Worm (Caenorhabditis elegans) whole organism, L1 larva: ENCODE data around the gene ZC155.2.

ENCODE experiments used
- aly-2 ChIP-seq: fragments of 150-350 bp; optimal IDR thresholded peaks from 2 replicates; lab custom pipeline; 2014; ENCODE audit warnings: missing biosample characterization, missing genetic modification characterization
- ceh-63 ChIP-seq: fragments of 200-800 bp; sonication (Bioruptor generic); optimal IDR thresholded peaks from 2 replicates; lab custom pipeline; 2018; ENCODE audit warnings: mild to moderate bottlenecking, missing genetic modification characterization, missing compliant biosample characterization
- ceh-8 ChIP-seq: fragments of 200-800 bp; sonication (Bioruptor generic); optimal IDR thresholded peaks from 2 replicates; lab custom pipeline; 2018; ENCODE audit warnings: mild to moderate bottlenecking, missing genetic modification characterization, moderate library complexity, missing compliant biosample characterization
- ceh-82 ChIP-seq, 3 experiments: fragments of 150-350 bp in 1 of 3; sonication (generic microtip) in 2 of 3; optimal IDR thresholded peaks; 2 replicates each; lab custom pipeline; 2014 to 2017; ENCODE audit warnings: missing biosample characterization in 3 of 3, missing genetic modification characterization in 3 of 3
- efl-1 ChIP-seq, 4 experiments: fragments of 150-350 bp; optimal IDR thresholded peaks in 3 of 4; peaks in 1 of 4; 1 replicate in 1 of 4; 2 replicates in 3 of 4; lab custom pipeline; 2014; ENCODE audit warnings: missing biosample characterization in 2 of 4, missing genetic modification characterization in 2 of 4, missing genetic modification reagents in 2 of 4
- efl-3 ChIP-seq: fragments of 200-800 bp; sonication (Bioruptor generic); optimal IDR thresholded peaks from 2 replicates; lab custom pipeline; 2018; ENCODE audit warnings: mild to moderate bottlenecking, missing genetic modification characterization, missing compliant biosample characterization
- ets-5 ChIP-seq: fragments of 200-800 bp; sonication (Bioruptor generic); IDR thresholded peaks from 2 replicates; pipeline ENCODE4 v1.3.6; 2022; ENCODE audit warnings: missing genetic modification characterization, missing compliant biosample characterization
- fkh-4 ChIP-seq: sonication (generic microtip); optimal IDR thresholded peaks from 2 replicates; lab custom pipeline; 2016; ENCODE audit warnings: missing compliant biosample characterization, missing genetic modification characterization, borderline replicate concordance
- hpl-2 ChIP-seq: fragments of 150-350 bp; optimal IDR thresholded peaks from 2 replicates; lab custom pipeline; 2014; ENCODE audit warnings: missing biosample characterization, missing genetic modification reagents, missing genetic modification characterization
- isw-1 ChIP-seq: fragments of 200-800 bp; sonication (Bioruptor generic); IDR thresholded peaks from 2 replicates; pipeline ENCODE4 v1.3.6; 2022; ENCODE audit warnings: missing genetic modification characterization, missing compliant biosample characterization
- jun-1 ChIP-seq: fragments of 150-350 bp; optimal IDR thresholded peaks from 2 replicates; lab custom pipeline; 2014; ENCODE audit warnings: missing biosample characterization, missing genetic modification reagents, missing genetic modification characterization
- lin-13 ChIP-seq: fragments of 150-350 bp; optimal IDR thresholded peaks from 2 replicates; lab custom pipeline; 2014; ENCODE audit warnings: missing biosample characterization, missing genetic modification reagents, missing genetic modification characterization
- lin-14 ChIP-seq: fragments of 200-800 bp; sonication (Bioruptor generic); optimal IDR thresholded peaks from 2 replicates; lab custom pipeline; 2018; ENCODE audit warnings: mild to moderate bottlenecking, missing genetic modification characterization, moderate library complexity, missing compliant biosample characterization
- lin-39 ChIP-seq: fragments of 150-350 bp; optimal IDR thresholded peaks from 2 replicates; lab custom pipeline; 2014; ENCODE audit warnings: missing biosample characterization, missing genetic modification reagents, missing genetic modification characterization
- mab-9 ChIP-seq: fragments of 200-800 bp; sonication (Bioruptor generic); IDR thresholded peaks from 2 replicates; pipeline ENCODE4 v1.3.6; 2022; ENCODE audit warnings: missing genetic modification reagents, missing genetic modification characterization, missing compliant biosample characterization
- mdl-1 ChIP-seq, 2 experiments: fragments of 150-350 bp; optimal IDR thresholded peaks; 2 replicates each; lab custom pipeline; 2014 to 2017; ENCODE audit warnings: missing biosample characterization in 2 of 2, missing genetic modification characterization in 2 of 2, inconsistent platforms in 1 of 2
- mep-1 ChIP-seq: fragments of 150-350 bp; optimal IDR thresholded peaks from 2 replicates; lab custom pipeline; 2014; ENCODE audit warnings: missing biosample characterization, missing genetic modification characterization
- nhr-11 ChIP-seq: fragments of 150-350 bp; optimal IDR thresholded peaks from 2 replicates; lab custom pipeline; 2014; ENCODE audit warnings: missing biosample characterization, missing genetic modification characterization
- nhr-12 ChIP-seq: sonication (generic microtip); optimal IDR thresholded peaks from 2 replicates; lab custom pipeline; 2017; ENCODE audit warnings: missing biosample characterization, missing genetic modification characterization
- nhr-237 ChIP-seq: fragments of 150-350 bp; optimal IDR thresholded peaks from 2 replicates; lab custom pipeline; 2014; ENCODE audit warnings: missing biosample characterization, missing genetic modification characterization
- nhr-47 ChIP-seq: sonication (generic microtip); optimal IDR thresholded peaks from 2 replicates; lab custom pipeline; 2016; ENCODE audit warnings: mild to moderate bottlenecking, missing genetic modification characterization, moderate library complexity, missing compliant biosample characterization
- nhr-71 ChIP-seq: sonication (generic microtip); optimal IDR thresholded peaks from 2 replicates; lab custom pipeline; 2016; ENCODE audit warnings: mild to moderate bottlenecking, missing genetic modification characterization, moderate library complexity, missing compliant biosample characterization
- nhr-76 ChIP-seq: sonication (generic microtip); optimal IDR thresholded peaks from 2 replicates; lab custom pipeline; 2017; ENCODE audit warnings: missing biosample characterization, missing genetic modification characterization
- nhr-77 ChIP-seq: fragments of 150-350 bp; optimal IDR thresholded peaks from 2 replicates; lab custom pipeline; 2014; ENCODE audit warnings: missing biosample characterization, missing genetic modification characterization
- nhr-84 ChIP-seq: sonication (generic microtip); optimal IDR thresholded peaks from 2 replicates; lab custom pipeline; 2017; ENCODE audit warnings: missing biosample characterization, missing genetic modification characterization
- nhr-85 ChIP-seq: sonication (generic microtip); peaks from one replicate; lab custom pipeline; 2016; ENCODE audit warnings: missing genetic modification characterization, inconsistent platforms, missing compliant biosample characterization
- nhr-90 ChIP-seq: sonication (generic microtip); optimal IDR thresholded peaks from 2 replicates; lab custom pipeline; 2016; ENCODE audit warnings: mild to moderate bottlenecking, missing genetic modification characterization, missing compliant biosample characterization; ENCODE audit not compliant: poor library complexity
- skn-1 ChIP-seq: fragments of 150-350 bp; optimal IDR thresholded peaks from 2 replicates; lab custom pipeline; 2014; ENCODE audit warnings: missing biosample characterization, missing genetic modification characterization
- sox-4 ChIP-seq: sonication (generic microtip); optimal IDR thresholded peaks from 2 replicates; lab custom pipeline; 2016; ENCODE audit warnings: missing genetic modification characterization, missing compliant biosample characterization
- sptf-1 ChIP-seq: fragments of 150-350 bp; optimal IDR thresholded peaks from 2 replicates; lab custom pipeline; 2014; ENCODE audit warnings: missing biosample characterization, missing genetic modification characterization
- tbx-2 ChIP-seq: sonication (generic microtip); optimal IDR thresholded peaks from 2 replicates; lab custom pipeline; 2016; ENCODE audit warnings: missing genetic modification characterization, missing compliant biosample characterization
- unc-30 ChIP-seq: sonication (generic microtip); optimal IDR thresholded peaks from 2 replicates; lab custom pipeline; 2017; ENCODE audit warnings: missing biosample characterization, missing genetic modification characterization
- unc-62 ChIP-seq: fragments of 150-350 bp; optimal IDR thresholded peaks from 2 replicates; lab custom pipeline; 2014; ENCODE audit warnings: missing biosample characterization, missing genetic modification reagents, missing genetic modification characterization
- vab-15 ChIP-seq: sonication (generic microtip); optimal IDR thresholded peaks from 2 replicates; lab custom pipeline; 2017; ENCODE audit warnings: missing genotype, mild to moderate bottlenecking, missing genetic modification characterization, missing compliant biosample characterization
- zag-1 ChIP-seq: fragments of 150-350 bp; optimal IDR thresholded peaks from 2 replicates; lab custom pipeline; 2014; ENCODE audit warnings: missing biosample characterization, missing genetic modification characterization
- zip-4 ChIP-seq: fragments of 200-800 bp; sonication (Bioruptor generic); optimal IDR thresholded peaks from 2 replicates; lab custom pipeline; 2018; ENCODE audit warnings: mild to moderate bottlenecking, missing genetic modification characterization, moderate library complexity, missing compliant biosample characterization
- ztf-11 ChIP-seq, 2 experiments: sonication (generic microtip); optimal IDR thresholded peaks; 2 replicates each; lab custom pipeline; 2016 to 2017; ENCODE audit warnings: missing genetic modification characterization in 2 of 2, missing biosample characterization in 1 of 2, missing compliant biosample characterization in 1 of 2
- ztf-4 ChIP-seq: fragments of 150-350 bp; optimal IDR thresholded peaks from 2 replicates; lab custom pipeline; 2014; ENCODE audit warnings: missing biosample characterization, missing genetic modification characterization

ZC155.2 gene

ce11 chrIII:5215375-5215774 is 3.4 kb upstream of the ZC155.2 start, which contains the start of gene ZC155.4:
Gene ZC155.4, minus strand, starts transcription at chrIII:5215475.
- TF ChIP-seq zag-1 = no peak
- TF ChIP-seq ceh-8 (GFP tag; lab: Kevin White, UChicago) = no peak
- no peak for TF ChIP-seq lin-39 (tag; lab: Kevin White, UChicago)
- no peak for TF ChIP-seq nhr-90
- TF ChIP-seq tbx-2 (tag; lab: Kevin White, UChicago) = no peak
- no peak for TF ChIP-seq efl-3 (GFP tag; lab: Kevin White, UChicago)
- TF ChIP-seq efl-1 (optimal IDR thresholded peaks at IDR 0.05; lab: Kevin White, UChicago) = no peak
- TF ChIP-seq efl-1 (GFP tag; optimal IDR thresholded peaks at IDR 0.05 in 1 of 2; lab: Kevin White, UChicago) = no peak
- TF ChIP-seq nhr-76 = no peak
- no peak for TF ChIP-seq mab-9
- TF ChIP-seq unc-62 (GFP tag; lab: Kevin White, UChicago) = no peak
- no peak for TF ChIP-seq ztf-11 (tag; optimal IDR thresholded peaks at IDR 0.05; lab: Kevin White, UChicago)
- no peak for TF ChIP-seq aly-2

ce11 chrIII:5217511-5217910 is 1.3 kb upstream of the ZC155.2 start, which contains the start of gene cutl-19:
Gene cutl-19, minus strand, starts transcription at chrIII:5217611.
- TF ChIP-seq nhr-12 (no peak), lin-14 (GFP tag; lab: Kevin White, UChicago) (no peak), lin-13 (GFP tag; lab: Kevin White, UChicago) (no peak), zip-4 (no peak), ztf-4 (tag; lab: Kevin White, UChicago) (no peak), nhr-11 (no peak), ceh-82 (tag; optimal IDR thresholded peaks at IDR 0.05; lab: Kevin White, UChicago) (no peak), nhr-85 (no peak), unc-30 (no peak), nhr-237 (tag; lab: Kevin White, UChicago) (no peak), sptf-1 (no peak), vab-15 (tag; lab: Kevin White, UChicago) (no peak), isw-1 (GFP tag; lab: Robert Waterston, UW) (no peak), ets-5 (GFP tag; lab: Robert Waterston, UW) (no peak), hpl-2 (GFP tag; lab: Kevin White, UChicago) (no peak), tbx-2 (tag; lab: Kevin White, UChicago) (no peak), sox-4 (tag; lab: Kevin White, UChicago) (no peak)
- TF ChIP-seq, all 84 proteins: peak for 0

- TF ChIP-seq nhr-85 (no peak), fkh-4 (tag; lab: Kevin White, UChicago) (no peak), nhr-84 (tag; lab: Kevin White, UChicago) (no peak), hpl-2 (GFP tag; lab: Kevin White, UChicago) (no peak), lin-14 (GFP tag; lab: Kevin White, UChicago) (no peak), mdl-1 (tag; optimal IDR thresholded peaks at IDR 0.05; lab: Kevin White, UChicago) (no peak), nhr-47 (tag; lab: Kevin White, UChicago) (no peak), skn-1 (no peak)
Observed at ce11 chrIII:5221820-5222219, 3.0 kb downstream of the ZC155.2 start.

- TF ChIP-seq nhr-47 (tag; lab: Kevin White, UChicago) (no peak), nhr-77 (tag; lab: Kevin White, UChicago) (peak; percentile 12), lin-39 (tag; lab: Kevin White, UChicago) (no peak), nhr-71 (tag; lab: Kevin White, UChicago) (peak; percentile 8), lin-14 (GFP tag; lab: Kevin White, UChicago) (peak; percentile 60), jun-1 (tag; lab: Kevin White, UChicago) (no peak), mep-1 (tag; lab: Kevin White, UChicago) (peak; percentile 35), ceh-63 (GFP tag; lab: Kevin White, UChicago) (no peak), efl-1 (optimal IDR thresholded peaks at IDR 0.05; lab: Kevin White, UChicago) (no peak), efl-1 (GFP tag; optimal IDR thresholded peaks at IDR 0.05 in 1 of 2; lab: Kevin White, UChicago) (peak in 1 of 2 experiments; percentile 67)
Observed at ce11 chrIII:5222777-5223176, 4.0 kb downstream of the ZC155.2 start.
